Fruit fly (Drosophila melanogaster): ENCODE data around the gene mora.
A peak's percentile ranks its signal among the peaks of the same experiment; 100 is the strongest.

Gene mora

dm6 chr3R:24218565-24218964 is 32.4 kb downstream of the mora start, which contains the start of gene CG17786 (continued):
- TF ChIP-seq Eip93F (GFP tag; optimal IDR thresholded peaks at IDR 0.05): no peak
- TF ChIP-seq pdm3 (GFP tag; optimal IDR thresholded peaks at IDR 0.05): no peak
- TF ChIP-seq Hr39 (GFP tag; optimal IDR thresholded peaks at IDR 0.05): no peak
- peak; percentile 37 for TF ChIP-seq net (GFP tag; optimal IDR thresholded peaks at IDR 0.05)
- no peak for TF ChIP-seq CG3032 (tag; optimal IDR thresholded peaks at IDR 0.05)
- TF ChIP-seq CG11762 (GFP tag; optimal IDR thresholded peaks at IDR 0.05; ENCODE audit: insufficient read depth): no peak
- TF ChIP-seq Sox15 (GFP tag; optimal IDR thresholded peaks at IDR 0.05): no peak
- TF ChIP-seq eg (GFP tag; IDR thresholded peaks at IDR 0.05): peak; percentile 63; the same call in 2 of the 3 replicates
- no peak for TF ChIP-seq CG8319 (GFP tag; optimal IDR thresholded peaks at IDR 0.05)
- TF ChIP-seq CG34406 (GFP tag; optimal IDR thresholded peaks at IDR 0.05): no peak
- TF ChIP-seq Hr4 (GFP tag; optimal IDR thresholded peaks at IDR 0.05): no peak
- no peak for TF ChIP-seq Met (GFP tag; optimal IDR thresholded peaks at IDR 0.05)
- peak; percentile 3 for TF ChIP-seq CG6276 (GFP tag; optimal IDR thresholded peaks at IDR 0.05)
- TF ChIP-seq svp (GFP tag): no peak
- TF ChIP-seq CG9139 (GFP tag; optimal IDR thresholded peaks at IDR 0.05): peak; percentile 12
- no peak for TF ChIP-seq Hr38 (GFP tag; optimal IDR thresholded peaks at IDR 0.05)
- TF ChIP-seq CG4318 (GFP tag; optimal IDR thresholded peaks at IDR 0.05): no peak
- no peak for TF ChIP-seq fd59A (GFP tag; optimal IDR thresholded peaks at IDR 0.05)
- no peak for TF ChIP-seq acj6 (GFP tag; optimal IDR thresholded peaks at IDR 0.05)
- TF ChIP-seq Ets21C (GFP tag; optimal IDR thresholded peaks at IDR 0.05): no peak
- TF ChIP-seq CG10631 (GFP tag; optimal IDR thresholded peaks at IDR 0.05): no peak
- TF ChIP-seq CG31627 (GFP tag; optimal IDR thresholded peaks at IDR 0.05): no peak
- TF ChIP-seq lz (GFP tag; optimal IDR thresholded peaks at IDR 0.05): no peak
- peak; percentile 31; the same call in 1 of the 2 replicates for TF ChIP-seq CG15336 (GFP tag; IDR thresholded peaks at IDR 0.05)
- no peak for TF ChIP-seq Gug (GFP tag; IDR thresholded peaks at IDR 0.05)
- TF ChIP-seq CG7368 (GFP tag; optimal IDR thresholded peaks at IDR 0.05): no peak
- peak; percentile 9 for TF ChIP-seq esn (GFP tag; optimal IDR thresholded peaks at IDR 0.05)
- TF ChIP-seq dsx (GFP tag; optimal IDR thresholded peaks at IDR 0.05; ENCODE audit: poor library complexity, severe bottlenecking): peak; percentile 31
- TF ChIP-seq Sox102F (GFP tag; optimal IDR thresholded peaks at IDR 0.05): peak; percentile 62
- TF ChIP-seq Blimp-1 (GFP tag; optimal IDR thresholded peaks at IDR 0.05): peak; percentile 92

- TF ChIP-seq OdsH (GFP tag; optimal IDR thresholded peaks at IDR 0.05) (peak; percentile 9), Met (GFP tag; optimal IDR thresholded peaks at IDR 0.05) (no peak), CG7368 (GFP tag; optimal IDR thresholded peaks at IDR 0.05) (no peak), CG32006 (GFP tag; optimal IDR thresholded peaks at IDR 0.05) (peak; percentile 84), Eip78C (GFP tag) (peak; percentile 80), Hr4 (GFP tag; optimal IDR thresholded peaks at IDR 0.05) (peak; percentile 77), pdm3 (GFP tag; optimal IDR thresholded peaks at IDR 0.05) (peak; percentile 32), Blimp-1 (GFP tag; optimal IDR thresholded peaks at IDR 0.05) (peak; percentile 75), dac (GFP tag; optimal IDR thresholded peaks at IDR 0.05) (peak; percentile 44), salr (GFP tag; optimal IDR thresholded peaks at IDR 0.05) (peak in 1 of 2 experiments; percentile 1), topi (GFP tag; optimal IDR thresholded peaks at IDR 0.05) (no peak), CG15336 (GFP tag; IDR thresholded peaks at IDR 0.05) (no peak), cyc (GFP tag; optimal IDR thresholded peaks at IDR 0.05) (no peak), CG10631 (GFP tag; optimal IDR thresholded peaks at IDR 0.05) (no peak), fd59A (GFP tag; optimal IDR thresholded peaks at IDR 0.05) (no peak)
These were observed 32.9 kb downstream of the mora start for dm6 chr3R:24219093-24219492.

DNA sequence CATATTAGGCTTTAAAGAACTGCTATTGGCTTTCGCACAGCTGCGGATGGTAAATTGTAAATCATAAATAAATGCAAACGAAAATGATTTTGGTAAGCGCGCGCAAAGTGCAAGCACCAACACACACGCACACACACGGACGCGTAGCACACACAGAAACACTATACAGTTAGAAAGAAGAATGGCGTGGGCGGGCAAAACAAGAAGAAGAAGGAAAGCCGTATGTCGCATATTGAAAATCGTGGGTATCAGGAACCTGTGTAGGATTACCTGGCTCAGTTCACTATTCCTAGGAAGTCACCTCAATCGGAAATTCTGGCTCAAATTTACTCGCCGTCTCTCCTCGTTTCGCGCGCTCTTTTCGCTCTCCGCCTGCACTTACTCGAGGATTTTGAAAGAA is 34.7 kb downstream of the mora start, which contains the start of gene cav:
cav (plus strand) TSS at position 259 of the 400 bp plus-strand sequence.
- TF ChIP-seq cyc (GFP tag; optimal IDR thresholded peaks at IDR 0.05) (no peak), CG3032 (tag; optimal IDR thresholded peaks at IDR 0.05) (no peak), CG11902 (GFP tag; optimal IDR thresholded peaks at IDR 0.05) (no peak), vri (GFP tag; optimal IDR thresholded peaks at IDR 0.05) (no peak), CG15336 (GFP tag; IDR thresholded peaks at IDR 0.05) (no peak), eg (GFP tag; IDR thresholded peaks at IDR 0.05) (no peak), CG3919 (GFP tag; optimal IDR thresholded peaks at IDR 0.05) (no peak), CG6854 (GFP tag; optimal IDR thresholded peaks at IDR 0.05) (no peak), CG6276 (GFP tag; optimal IDR thresholded peaks at IDR 0.05) (no peak)

Data from whole organism, prepupa.